Worm (Caenorhabditis elegans): ENCODE results near the gene fox-1.

Gene fox-1

ce11 chrX:2432459-2432858, 27.2 kb downstream of the fox-1 start (continued):
- TF ChIP-seq ceh-88 (GFP tag; IDR thresholded peaks at IDR 0.05) (no peak), pax-3 (tag; optimal IDR thresholded peaks at IDR 0.05) (no peak), tbx-2 (tag; optimal IDR thresholded peaks at IDR 0.05) (peak; percentile 28), alr-1 (tag; optimal IDR thresholded peaks at IDR 0.05; ENCODE audit: borderline replicate concordance) (no peak), lin-35 (GFP tag; optimal IDR thresholded peaks at IDR 0.05) (peak in 1 of 2 experiments; percentile 48), ztf-4 (tag; optimal IDR thresholded peaks at IDR 0.05) (no peak), fkh-8 (tag; optimal IDR thresholded peaks at IDR 0.05) (no peak), elt-2 (tag; optimal IDR thresholded peaks at IDR 0.05) (no peak), hlh-4 (tag; optimal IDR thresholded peaks at IDR 0.05) (no peak), hpl-2 (GFP tag; optimal IDR thresholded peaks at IDR 0.05) (no peak), jun-1 (tag; optimal IDR thresholded peaks at IDR 0.05) (peak; percentile 1), tlp-1 (tag; optimal IDR thresholded peaks at IDR 0.05) (no peak), nhr-12 (tag; optimal IDR thresholded peaks at IDR 0.05) (no peak), dpl-1 (GFP tag; optimal IDR thresholded peaks at IDR 0.05) (peak in 1 of 3 experiments; percentile 8), unc-86 (tag; optimal IDR thresholded peaks at IDR 0.05) (no peak), lin-39 (tag; optimal IDR thresholded peaks at IDR 0.05) (no peak)

- TF ChIP-seq snu-23 (GFP tag; optimal IDR thresholded peaks at IDR 0.05) (no peak), aly-2 (tag; optimal IDR thresholded peaks at IDR 0.05) (no peak), fkh-10 (GFP tag; optimal IDR thresholded peaks at IDR 0.05) (no peak), rnt-1 (tag; optimal IDR thresholded peaks at IDR 0.05) (no peak)
Observed at ce11 chrX:2430317-2430716, 29.4 kb downstream of the fox-1 start.

ce11 chrX:2427404-2427803, 32.3 kb downstream of the fox-1 start, which contains the start of gene gcy-31:
Gene gcy-31, minus strand, starts transcription at chrX:2427504.
- TF ChIP-seq zag-1 (tag; optimal IDR thresholded peaks at IDR 0.05) (no peak), egl-13 (tag; optimal IDR thresholded peaks at IDR 0.05) (peak; percentile 25), lin-14 (GFP tag; optimal IDR thresholded peaks at IDR 0.05) (no peak)

ce11 chrX:2426932-2427331, 32.8 kb downstream of the fox-1 start:
- TF ChIP-seq lin-15B (tag; optimal IDR thresholded peaks at IDR 0.05) = no peak
- no peak for TF ChIP-seq nhr-11 (tag; optimal IDR thresholded peaks at IDR 0.05)
- TF ChIP-seq ceh-90 (tag; optimal IDR thresholded peaks at IDR 0.05) = no peak
- TF ChIP-seq nhr-28 (tag; optimal IDR thresholded peaks at IDR 0.05) = no peak
- TF ChIP-seq F16B12.6 (tag; optimal IDR thresholded peaks at IDR 0.05) = no peak
- TF ChIP-seq hpl-2 (GFP tag; optimal IDR thresholded peaks at IDR 0.05) = no peak
- TF ChIP-seq elt-2 (tag; optimal IDR thresholded peaks at IDR 0.05) = no peak
- TF ChIP-seq zag-1 (tag; optimal IDR thresholded peaks at IDR 0.05) = no peak

ce11 chrX:2425284-2425683, 34.4 kb downstream of the fox-1 start:
- TF ChIP-seq ceh-63 (GFP tag; optimal IDR thresholded peaks at IDR 0.05) = no peak
- TF ChIP-seq nhr-12 (tag; optimal IDR thresholded peaks at IDR 0.05) = no peak
- TF ChIP-seq nhr-20 (tag; optimal IDR thresholded peaks at IDR 0.05) = no peak
- peak; percentile 27 for TF ChIP-seq blmp-1 (tag; optimal IDR thresholded peaks at IDR 0.05)
- no peak for TF ChIP-seq pax-3 (tag; optimal IDR thresholded peaks at IDR 0.05)
- no peak for TF ChIP-seq jun-1 (tag; optimal IDR thresholded peaks at IDR 0.05)
- no peak for TF ChIP-seq tlp-1 (tag; optimal IDR thresholded peaks at IDR 0.05)
- no peak for TF ChIP-seq nhr-11 (tag; optimal IDR thresholded peaks at IDR 0.05)
- no peak for TF ChIP-seq C34B4.2 (tag; optimal IDR thresholded peaks at IDR 0.05)
- peak; percentile 22 for TF ChIP-seq nhr-85 (tag)
- TF ChIP-seq vab-15 (tag; optimal IDR thresholded peaks at IDR 0.05) = no peak

ce11 chrX:2422123-2422522, 37.6 kb downstream of the fox-1 start:
- TF ChIP-seq ets-5 (GFP tag; IDR thresholded peaks at IDR 0.05) (no peak), lin-13 (GFP tag; optimal IDR thresholded peaks at IDR 0.05) (no peak), dsc-1 (tag; optimal IDR thresholded peaks at IDR 0.05) (no peak), snu-23 (GFP tag; optimal IDR thresholded peaks at IDR 0.05) (no peak), ama-1 (optimal IDR thresholded peaks at IDR 0.05) (no peak), nhr-20 (tag; optimal IDR thresholded peaks at IDR 0.05) (no peak), ztf-4 (tag; optimal IDR thresholded peaks at IDR 0.05) (no peak), nhr-11 (tag; optimal IDR thresholded peaks at IDR 0.05) (no peak), zag-1 (tag; optimal IDR thresholded peaks at IDR 0.05) (no peak), mab-9 (GFP tag; IDR thresholded peaks at IDR 0.05) (no peak), ceh-63 (GFP tag; optimal IDR thresholded peaks at IDR 0.05) (no peak), ceh-90 (tag; optimal IDR thresholded peaks at IDR 0.05) (no peak), pax-3 (tag; optimal IDR thresholded peaks at IDR 0.05) (no peak), lin-39 (tag; optimal IDR thresholded peaks at IDR 0.05) (no peak), xbp-1 (tag; optimal IDR thresholded peaks at IDR 0.05) (no peak), jun-1 (tag; optimal IDR thresholded peaks at IDR 0.05) (no peak)

Measured in whole organism, L1 larva.